Worm (Caenorhabditis elegans) whole organism, L4/young adult: Measurements from ENCODE around the gene C02F5.13.

ENCODE experiments used
- W03F9.2 ChIP-seq: fragments of 150-350 bp; optimal IDR thresholded peaks from 2 replicates; lab custom pipeline; 2014; ENCODE audit warnings: missing biosample characterization, missing genetic modification characterization
- dao-5 ChIP-seq: sonication (generic microtip); optimal IDR thresholded peaks from 2 replicates; lab custom pipeline; 2016; ENCODE audit warnings: missing genotype, missing genetic modification characterization, moderate library complexity, missing compliant biosample characterization
- him-1 ChIP-seq: sonication (generic microtip); optimal IDR thresholded peaks from 2 replicates; lab custom pipeline; 2016; ENCODE audit warnings: missing genotype, missing genetic modification reagents, missing genetic modification characterization, missing compliant biosample characterization

The C02F5.13 gene

ce11 chrIII:8247051-8247450 is at the start of gene C02F5.13:
TSS of gene C02F5.13 (plus strand) at chrIII:8247351.
- TF ChIP-seq him-1, result no peak
- no peak for TF ChIP-seq dao-5 (tag; lab: Kevin White, UChicago)
- TF ChIP-seq W03F9.2 (tag; lab: Kevin White, UChicago), result no peak

- TF ChIP-seq W03F9.2 (tag; lab: Kevin White, UChicago) (no peak), dao-5 (tag; lab: Kevin White, UChicago) (no peak), him-1 (no peak)
These were observed 48.1 kb upstream of the C02F5.13 start for ce11 chrIII:8199060-8199459.

- TF ChIP-seq him-1 (no peak), dao-5 (tag; lab: Kevin White, UChicago) (no peak), W03F9.2 (tag; lab: Kevin White, UChicago) (no peak)
These were observed 46.0 kb upstream of the C02F5.13 start, which contains the start of gene unc-36 for ce11 chrIII:8201117-8201516. TSS of gene unc-36 (minus strand) at chrIII:8201217.

- TF ChIP-seq dao-5 (tag; lab: Kevin White, UChicago) (no peak), W03F9.2 (tag; lab: Kevin White, UChicago) (peak; percentile 25), him-1 (peak; percentile 42)
These were observed 45.4 kb upstream of the C02F5.13 start for ce11 chrIII:8201760-8202159.

ce11 chrIII:8202754-8203153 is 44.4 kb upstream of the C02F5.13 start, which contains the start of gene snb-5:
TSS of gene snb-5 (plus strand) at chrIII:8203054.
- no peak for TF ChIP-seq him-1
- no peak for TF ChIP-seq W03F9.2 (tag; lab: Kevin White, UChicago)
- no peak for TF ChIP-seq dao-5 (tag; lab: Kevin White, UChicago)

- TF ChIP-seq him-1, result no peak
- TF ChIP-seq W03F9.2 (tag; lab: Kevin White, UChicago), result no peak
- TF ChIP-seq dao-5 (tag; lab: Kevin White, UChicago), result no peak
These were observed 37.4 kb upstream of the C02F5.13 start, which contains the start of gene C30A5.10 for ce11 chrIII:8209775-8210174. TSS of gene C30A5.10 (minus strand) at chrIII:8209875.

- TF ChIP-seq dao-5 (tag; lab: Kevin White, UChicago) (no peak), W03F9.2 (tag; lab: Kevin White, UChicago) (no peak), him-1 (no peak)
These were observed 35.6 kb upstream of the C02F5.13 start for ce11 chrIII:8211562-8211961.

- TF ChIP-seq W03F9.2 (tag; lab: Kevin White, UChicago), result no peak
- no peak for TF ChIP-seq dao-5 (tag; lab: Kevin White, UChicago)
- no peak for TF ChIP-seq him-1
These were observed 30.9 kb upstream of the C02F5.13 start, which contains the start of gene unc-86 for ce11 chrIII:8216224-8216623. TSS of gene unc-86 (minus strand) at chrIII:8216336.

ce11 chrIII:8217919-8218318 is 29.2 kb upstream of the C02F5.13 start, which contains the start of gene C30A5.16:
TSS of gene C30A5.16 (plus strand) at chrIII:8218219.
- no peak for TF ChIP-seq him-1
- no peak for TF ChIP-seq dao-5 (tag; lab: Kevin White, UChicago)
- no peak for TF ChIP-seq W03F9.2 (tag; lab: Kevin White, UChicago)

ce11 chrIII:8220081-8220480 is 27.1 kb upstream of the C02F5.13 start:
- TF ChIP-seq him-1 (no peak), dao-5 (tag; lab: Kevin White, UChicago) (no peak), W03F9.2 (tag; lab: Kevin White, UChicago) (no peak)

- no peak for TF ChIP-seq him-1
- TF ChIP-seq dao-5 (tag; lab: Kevin White, UChicago), result no peak
- no peak for TF ChIP-seq W03F9.2 (tag; lab: Kevin White, UChicago)
These were observed 22.4 kb upstream of the C02F5.13 start, which contains the start of gene mob-4 for ce11 chrIII:8224769-8225168. TSS of gene mob-4 (plus strand) at chrIII:8225097.

- TF ChIP-seq him-1 (no peak), dao-5 (tag; lab: Kevin White, UChicago) (no peak), W03F9.2 (tag; lab: Kevin White, UChicago) (no peak)
These were observed 21.0 kb upstream of the C02F5.13 start, which contains the start of gene rfs-1 for ce11 chrIII:8226178-8226577. TSS of gene rfs-1 (plus strand) at chrIII:8226478.

- peak; percentile 84 for TF ChIP-seq him-1
- peak; percentile 2 for TF ChIP-seq W03F9.2 (tag; lab: Kevin White, UChicago)
- TF ChIP-seq dao-5 (tag; lab: Kevin White, UChicago), result no peak
These were observed 19.6 kb upstream of the C02F5.13 start, which contains the start of gene fbxl-1 for ce11 chrIII:8227511-8227910. TSS of gene fbxl-1 (plus strand) at chrIII:8227830.

ce11 chrIII:8228916-8229315 is 18.2 kb upstream of the C02F5.13 start:
- no peak for TF ChIP-seq W03F9.2 (tag; lab: Kevin White, UChicago)
- TF ChIP-seq dao-5 (tag; lab: Kevin White, UChicago), result no peak
- TF ChIP-seq him-1, result no peak

ce11 chrIII:8229480-8229879 is 17.7 kb upstream of the C02F5.13 start:
- TF ChIP-seq W03F9.2 (tag; lab: Kevin White, UChicago) (no peak), dao-5 (tag; lab: Kevin White, UChicago) (no peak), him-1 (no peak)
